Worm (Caenorhabditis elegans) whole organism, L4 larva: ENCODE data around the gene gst-32.

Source experiments
- ceh-82 ChIP-seq: sonication (generic microtip); optimal IDR thresholded peaks from 2 replicates; lab custom pipeline; 2017; ENCODE audit warnings: missing biosample characterization, missing genetic modification characterization
- daf-12 ChIP-seq: fragments of 150-350 bp; optimal IDR thresholded peaks from 2 replicates; lab custom pipeline; 2014; ENCODE audit warnings: missing biosample characterization, missing genetic modification reagents, missing genetic modification characterization
- fos-1 ChIP-seq: fragments of 150-350 bp; optimal IDR thresholded peaks from 2 replicates; lab custom pipeline; 2014; ENCODE audit warnings: missing biosample characterization, missing genetic modification characterization
- madf-9 ChIP-seq: fragments of 200-800 bp; sonication (Bioruptor generic); conservative IDR thresholded peaks from 2 replicates; pipeline ENCODE4 v1.3.6; 2022; ENCODE audit warnings: missing genetic modification reagents, missing genetic modification characterization, missing compliant biosample characterization
- nhr-102 ChIP-seq: sonication (generic microtip); optimal IDR thresholded peaks from 2 replicates; lab custom pipeline; 2016; ENCODE audit warnings: mild to moderate bottlenecking, missing genetic modification characterization, moderate library complexity, missing compliant biosample characterization
- nhr-237 ChIP-seq: sonication (generic microtip); optimal IDR thresholded peaks from 2 replicates; lab custom pipeline; 2017; ENCODE audit warnings: missing biosample characterization, missing genetic modification characterization
- nhr-48 ChIP-seq: sonication (generic microtip); optimal IDR thresholded peaks from 2 replicates; lab custom pipeline; 2016; ENCODE audit warnings: mild to moderate bottlenecking, missing genetic modification characterization, missing compliant biosample characterization
- sdz-12 ChIP-seq: fragments of 200-800 bp; sonication (Bioruptor generic); optimal IDR thresholded peaks from 2 replicates; lab custom pipeline; 2018; ENCODE audit warnings: mild to moderate bottlenecking, missing genetic modification characterization, missing compliant biosample characterization

DNA sequence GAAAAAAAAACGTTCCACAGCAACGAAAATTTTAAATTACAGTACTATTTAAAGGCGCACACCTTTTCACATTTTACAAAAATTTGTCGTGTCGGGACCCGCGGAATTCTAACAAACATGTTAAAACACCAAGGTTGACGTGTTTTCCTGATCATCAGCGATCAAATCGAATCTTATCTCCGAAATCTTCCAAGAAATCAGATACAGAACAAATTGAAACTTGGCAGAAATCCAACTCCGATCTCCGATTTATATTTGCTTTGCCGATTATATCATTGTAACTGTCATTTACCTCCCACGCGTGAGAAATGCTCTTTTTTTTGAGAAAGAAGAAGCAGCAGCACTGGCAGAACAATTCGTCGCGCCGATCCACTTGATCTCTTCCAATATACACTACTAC lies 35.3 kb upstream of the gst-32 start:
- TF ChIP-seq madf-9 (GFP tag; lab: Robert Waterston, UW) (no peak), nhr-48 (tag; lab: Kevin White, UChicago) (no peak), ceh-82 (no peak), nhr-102 (tag; lab: Kevin White, UChicago) (no peak), nhr-237 (no peak), fos-1 (tag; lab: Kevin White, UChicago) (no peak), sdz-12 (GFP tag; lab: Kevin White, UChicago) (no peak), daf-12 (no peak)
